Worm (Caenorhabditis elegans) whole organism, midembryonic: ENCODE results near the gene col-173.

Experiments used
- T22C8.4 ChIP-seq: fragments of 200-800 bp; sonication (Bioruptor generic); IDR thresholded peaks from 2 replicates; pipeline ENCODE4 v1.3.6; 2022; ENCODE audit warnings: missing genetic modification characterization, missing compliant biosample characterization
- flt-1 ChIP-seq: fragments of 200-800 bp; sonication (Bioruptor generic); IDR thresholded peaks from 2 replicates; pipeline ENCODE4 v1.3.6; 2022; ENCODE audit warnings: missing genetic modification characterization, missing compliant biosample characterization
- med-1 ChIP-seq: sonication (generic microtip); optimal IDR thresholded peaks from 2 replicates; lab custom pipeline; 2017; ENCODE audit warnings: missing genetic modification characterization, mild to moderate bottlenecking, missing compliant biosample characterization, antibody characterized with exemption, missing genetic modification reagents; ENCODE audit not compliant: insufficient read depth
- ztf-23 ChIP-seq: fragments of 200-800 bp; sonication (Bioruptor generic); IDR thresholded peaks from 2 replicates; pipeline ENCODE4 v1.3.6; 2022; ENCODE audit warnings: missing genetic modification reagents, missing genetic modification characterization, missing compliant biosample characterization

DNA sequence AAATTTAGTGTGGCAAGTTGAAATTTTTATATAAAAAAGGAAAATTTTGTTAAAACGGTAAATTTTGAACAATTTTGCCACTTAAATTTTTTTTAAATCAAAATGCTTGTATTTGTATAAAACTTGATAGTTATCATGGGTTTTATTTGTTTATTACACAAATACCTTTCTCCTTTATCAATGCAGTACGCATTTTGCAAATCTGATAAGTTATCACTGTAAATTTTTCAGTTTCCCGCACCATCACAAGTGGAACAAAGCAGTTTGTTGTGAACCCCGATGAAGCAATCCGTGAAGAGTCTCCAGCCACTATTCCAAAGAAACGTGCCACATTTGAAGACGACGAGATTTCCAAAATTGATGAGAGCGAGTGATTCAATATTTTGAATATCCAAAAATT is 42.8 kb upstream of the col-173 start:
- TF ChIP-seq T22C8.4 (no peak), ztf-23 (GFP tag; lab: Robert Waterston, UW) (no peak), flt-1 (GFP tag; lab: Robert Waterston, UW) (no peak), med-1 (GFP tag; lab: Kevin White, UChicago) (no peak)
